Fruit fly (Drosophila melanogaster) whole organism, pupa: Measurements from ENCODE around the gene CG17327.

ENCODE experiments used
- CG9948 ChIP-seq: fragments of 200-800 bp; sonication (Bioruptor generic); optimal IDR thresholded peaks from 2 replicates; lab custom pipeline; 2018; ENCODE audit warnings: missing biosample characterization, mild to moderate bottlenecking, missing genetic modification characterization, moderate library complexity
- EcR ChIP-seq: fragments of 200-800 bp; sonication (Bioruptor generic); optimal IDR thresholded peaks from 3 replicates; lab custom pipeline; 2019; ENCODE audit warnings: missing biosample characterization, missing genetic modification characterization, mild to moderate bottlenecking, moderate library complexity, missing genetic modification reagents
- Pif1B ChIP-seq: fragments of 200-800 bp; sonication (Bioruptor generic); optimal IDR thresholded peaks from 3 replicates; lab custom pipeline; 2016; ENCODE audit warnings: missing biosample characterization, missing genetic modification characterization
- gl ChIP-seq: fragments of 200-800 bp; sonication (Bioruptor generic); optimal IDR thresholded peaks from 2 replicates; lab custom pipeline; 2018; ENCODE audit warnings: missing biosample characterization, mild to moderate bottlenecking, missing genetic modification characterization

dm6 chr3R:13044459-13044858, 46.9 kb upstream of the CG17327 start, which contains the start of gene Hsc70-2:
- no peak for TF ChIP-seq Pif1B (GFP tag; lab: Kevin White, UChicago)
- no peak for TF ChIP-seq gl (tag; lab: Kevin White, UChicago)
- no peak for TF ChIP-seq CG9948
- no peak for TF ChIP-seq EcR (GFP tag; lab: Kevin White, UChicago)
